Worm (Caenorhabditis elegans): ENCODE measurements around the gene daf-12.

ce11 chrX:10590772-10591171 lies 44.9 kb upstream of the daf-12 start:
- TF ChIP-seq him-1 (tag; optimal IDR thresholded peaks at IDR 0.05) = no peak
- TF ChIP-seq dao-5 (tag; optimal IDR thresholded peaks at IDR 0.05) = no peak

Measured in whole organism, L4/young adult.